Fruit fly (Drosophila melanogaster) whole organism, wandering third instar larva: ENCODE data around the gene Nup358.

Experiments used
- Abd-B ChIP-seq: fragments of >200 bp; optimal IDR thresholded peaks from 2 replicates; lab custom pipeline; 2017; ENCODE audit warnings: missing biosample characterization, missing genetic modification characterization
- CG32264 ChIP-seq: fragments of 200-800 bp; sonication (Bioruptor generic); optimal IDR thresholded peaks from 2 replicates; lab custom pipeline; 2016; ENCODE audit warnings: missing biosample characterization, missing genetic modification characterization
- CG9705 ChIP-seq: fragments of 200-800 bp; sonication (Bioruptor generic); optimal IDR thresholded peaks from 2 replicates; lab custom pipeline; 2018; ENCODE audit warnings: missing biosample characterization, mild to moderate bottlenecking, missing genetic modification characterization
- CrebA ChIP-seq: fragments of 200-800 bp; sonication (Bioruptor generic); optimal IDR thresholded peaks from 2 replicates; lab custom pipeline; 2016; ENCODE audit warnings: missing biosample characterization, mild to moderate bottlenecking, missing genetic modification characterization, borderline replicate concordance
- Dfd ChIP-seq: fragments of >200 bp; optimal IDR thresholded peaks from 2 replicates; lab custom pipeline; 2017; ENCODE audit warnings: missing biosample characterization, missing genetic modification characterization
- Dif ChIP-seq: fragments of 200-275, 200-300 bp; sonication (Bioruptor generic); optimal IDR thresholded peaks from 2 replicates; lab custom pipeline; 2018; ENCODE audit warnings: missing biosample characterization, missing genetic modification characterization; ENCODE audit not compliant: partially characterized antibody
- GATAd ChIP-seq: sonication (Bioruptor generic); optimal IDR thresholded peaks from 2 replicates; lab custom pipeline; 2016; ENCODE audit warnings: missing biosample characterization, missing genetic modification characterization
- Hnf4 ChIP-seq: fragments of 200-800 bp; sonication (Bioruptor generic); optimal IDR thresholded peaks from 2 replicates; lab custom pipeline; 2016; ENCODE audit warnings: missing biosample characterization, mild to moderate bottlenecking, missing genetic modification characterization
- Jra ChIP-seq: sonication (Bioruptor generic); optimal IDR thresholded peaks from 2 replicates; lab custom pipeline; 2016; ENCODE audit warnings: missing biosample characterization, missing genetic modification characterization
- Myc ChIP-seq: fragments of >200 bp; optimal IDR thresholded peaks from 2 replicates; lab custom pipeline; 2017
- N ChIP-seq: fragments of >200 bp; optimal IDR thresholded peaks from 2 replicates; lab custom pipeline; 2018; ENCODE audit warnings: missing biosample characterization, missing external identifiers, missing genetic modification characterization
- OdsH ChIP-seq: fragments of 200-800 bp; sonication (Bioruptor generic); optimal IDR thresholded peaks from 2 replicates; lab custom pipeline; 2016; ENCODE audit warnings: missing biosample characterization, mild to moderate bottlenecking, missing genetic modification characterization
- Rel ChIP-seq, 2 experiments: fragments of 200-800 bp; sonication (Bioruptor generic) in 1 of 2; optimal IDR thresholded peaks; 2 replicates in 1 of 2; 3 replicates in 1 of 2; lab custom pipeline; 2016 to 2019; ENCODE audit warnings: mild to moderate bottlenecking in 2 of 2, missing biosample characterization in 2 of 2, missing genetic modification characterization in 2 of 2, moderate library complexity in 1 of 2
- Vsx2 ChIP-seq: fragments of 200-300, 225-300 bp; sonication (Bioruptor generic); optimal IDR thresholded peaks from 2 replicates; lab custom pipeline; 2018; ENCODE audit warnings: missing biosample characterization, missing genetic modification characterization; ENCODE audit not compliant: partially characterized antibody
- br ChIP-seq: fragments of 200-800 bp; sonication (Bioruptor generic); optimal IDR thresholded peaks from 2 replicates; lab custom pipeline; 2016; ENCODE audit warnings: missing biosample characterization, missing genetic modification characterization
- brk ChIP-seq: fragments of 200-800 bp; sonication (Bioruptor generic); optimal IDR thresholded peaks from 2 replicates; lab custom pipeline; 2016; ENCODE audit warnings: missing biosample characterization, mild to moderate bottlenecking, missing genetic modification characterization
- dmrt93B ChIP-seq: fragments of 200-800 bp; sonication (Bioruptor generic); optimal IDR thresholded peaks from 2 replicates; lab custom pipeline; 2018; ENCODE audit warnings: missing biosample characterization, mild to moderate bottlenecking, missing genetic modification characterization
- dsf ChIP-seq: sonication (Bioruptor generic); optimal IDR thresholded peaks from 2 replicates; lab custom pipeline; 2016; ENCODE audit warnings: missing biosample characterization, missing genetic modification characterization, borderline replicate concordance
- ey ChIP-seq: fragments of 200-800 bp; sonication (Bioruptor generic); optimal IDR thresholded peaks from 2 replicates; lab custom pipeline; 2016; ENCODE audit warnings: missing biosample characterization, missing genetic modification characterization
- foxo ChIP-seq, 2 experiments: fragments of 200-800 bp; sonication (Bioruptor generic); optimal IDR thresholded peaks; 2 replicates in 1 of 2; 3 replicates in 1 of 2; lab custom pipeline; 2016 to 2017; ENCODE audit warnings: missing biosample characterization in 2 of 2, missing genetic modification characterization in 2 of 2
- h ChIP-seq: fragments of 200-800 bp; sonication (Bioruptor generic); optimal IDR thresholded peaks from 3 replicates; lab custom pipeline; 2016; ENCODE audit warnings: missing biosample characterization, mild to moderate bottlenecking, missing genetic modification characterization
- jim ChIP-seq: fragments of 175-275, 200-325 bp; sonication (Bioruptor generic); optimal IDR thresholded peaks from 2 replicates; lab custom pipeline; 2016; ENCODE audit warnings: missing biosample characterization, mild to moderate bottlenecking, missing genetic modification characterization
- lola ChIP-seq: fragments of >200 bp; optimal IDR thresholded peaks from 2 replicates; lab custom pipeline; 2017; ENCODE audit warnings: missing biosample characterization, missing genetic modification characterization
- pan ChIP-seq: fragments of >200 bp; optimal IDR thresholded peaks from 2 replicates; lab custom pipeline; 2017
- rgr ChIP-seq: fragments of 200-800 bp; sonication (Bioruptor generic); optimal IDR thresholded peaks from 3 replicates; lab custom pipeline; 2016; ENCODE audit warnings: missing biosample characterization, mild to moderate bottlenecking, missing genetic modification characterization
- sage ChIP-seq: fragments of 200-800 bp; sonication (Bioruptor generic); optimal IDR thresholded peaks from 2 replicates; lab custom pipeline; 2016; ENCODE audit warnings: missing biosample characterization, mild to moderate bottlenecking, missing genetic modification characterization
- tai ChIP-seq: sonication (Bioruptor generic); optimal IDR thresholded peaks from 2 replicates; lab custom pipeline; 2016; ENCODE audit warnings: missing biosample characterization, missing genetic modification characterization
- usp ChIP-seq: fragments of >200 bp; optimal IDR thresholded peaks from 2 replicates; lab custom pipeline; 2017; ENCODE audit warnings: missing biosample characterization, missing genetic modification characterization
- woc ChIP-seq: sonication (Bioruptor generic); optimal IDR thresholded peaks from 2 replicates; lab custom pipeline; 2016; ENCODE audit warnings: missing biosample characterization, mild to moderate bottlenecking, missing genetic modification characterization

The Nup358 gene

DNA sequence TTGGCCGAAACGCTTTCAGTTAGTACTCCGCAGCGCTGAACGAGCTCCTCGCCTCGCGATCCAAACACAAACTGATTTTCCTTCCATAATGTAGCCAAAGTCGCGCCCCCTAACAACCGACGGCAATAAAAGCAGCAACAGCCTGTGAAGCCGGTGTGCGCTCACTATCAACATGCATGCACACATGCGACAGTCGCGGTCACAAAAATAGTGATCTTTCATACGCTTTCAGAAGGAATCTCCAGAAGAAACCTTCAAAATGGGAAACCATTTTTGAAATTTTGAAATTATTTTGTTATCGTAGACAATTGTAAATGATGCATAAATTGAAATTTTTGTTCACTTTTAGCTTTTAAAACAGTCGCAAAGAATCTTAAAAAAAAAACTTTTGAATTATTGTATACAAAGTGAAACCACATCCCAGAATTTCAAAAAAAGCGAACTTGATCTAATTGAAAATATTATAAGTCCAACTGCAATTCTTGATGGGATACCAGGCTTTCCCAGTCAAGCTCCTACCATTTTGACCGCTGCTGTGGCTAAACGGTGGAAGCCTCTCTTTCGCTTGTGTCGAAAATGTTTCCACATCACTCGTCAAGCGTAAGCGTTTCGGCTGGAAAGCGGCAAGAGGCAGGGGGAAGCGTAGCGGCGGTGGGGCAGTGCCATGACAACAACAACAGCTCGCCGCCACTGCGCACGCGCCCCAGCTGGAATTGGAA is 16.7 kb upstream of the Nup358 start, which contains the start of gene Cad96Cb (continued):
- no peak for TF ChIP-seq Dif (GFP tag; lab: Kevin White, UChicago)
- TF ChIP-seq Abd-B (GFP tag; lab: Kevin White, UChicago) = no peak
- TF ChIP-seq Hnf4 (GFP tag; lab: Kevin White, UChicago) = peak; percentile 53
- peak; percentile 84 for TF ChIP-seq rgr (GFP tag; lab: Kevin White, UChicago)
- TF ChIP-seq Dfd (GFP tag; lab: Kevin White, UChicago) = no peak
- TF ChIP-seq foxo (GFP tag; optimal IDR thresholded peaks at IDR 0.05; lab: Kevin White, UChicago) = peak in 1 of 2 experiments; percentile 89
- no peak for TF ChIP-seq Vsx2
- peak; percentile 47 for TF ChIP-seq sage

DNA sequence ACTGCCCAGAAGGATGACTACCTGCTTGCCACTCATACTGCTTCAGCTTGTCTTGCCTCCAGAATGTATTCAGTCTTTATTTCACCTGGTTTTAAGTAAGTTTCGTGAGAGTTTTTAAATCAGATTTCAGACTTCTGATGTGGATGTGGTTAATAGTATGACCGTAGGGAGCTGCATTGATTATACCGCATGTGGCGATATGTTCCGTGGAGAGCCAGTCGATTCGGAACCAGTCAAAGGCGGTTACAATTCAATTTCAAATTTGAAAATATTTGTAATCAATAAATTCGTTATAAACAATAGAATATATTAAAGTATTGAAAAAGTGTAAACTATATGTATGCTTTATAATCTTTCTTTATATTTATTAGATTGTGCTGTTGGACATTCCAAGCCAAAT is 13.8 kb upstream of the Nup358 start, which contains the start of gene Sil1:
TSS of gene Sil1 (minus strand) at position 168 of the 400 bp plus-strand sequence.
- no peak for TF ChIP-seq foxo (GFP tag; optimal IDR thresholded peaks at IDR 0.05; lab: Kevin White, UChicago)
- no peak for TF ChIP-seq pan
- TF ChIP-seq dsf (GFP tag; lab: Kevin White, UChicago) = no peak
- no peak for TF ChIP-seq usp (GFP tag; lab: Kevin White, UChicago)
- TF ChIP-seq h (GFP tag; lab: Kevin White, UChicago) = no peak
- TF ChIP-seq rgr (GFP tag; lab: Kevin White, UChicago) = peak; percentile 10
- no peak for TF ChIP-seq br (GFP tag; lab: Kevin White, UChicago)

DNA sequence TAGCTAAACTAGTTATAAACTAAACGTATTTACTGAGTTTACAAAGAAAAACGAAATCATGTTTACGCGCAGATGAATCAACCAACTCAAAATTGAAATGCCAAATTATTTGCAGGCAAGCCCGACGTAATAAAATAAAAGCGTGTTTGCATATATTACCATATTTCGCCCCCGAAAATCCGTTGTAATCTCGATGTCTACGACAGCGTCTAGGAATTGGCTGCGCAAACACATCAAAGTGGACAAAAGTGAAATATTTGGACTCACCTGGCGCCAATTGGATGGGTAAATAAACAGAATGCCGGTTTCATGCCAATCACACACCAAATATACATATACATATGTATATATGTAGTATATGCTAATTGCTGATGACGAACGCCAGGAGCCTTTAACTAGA is 13.0 kb upstream of the Nup358 start:
- TF ChIP-seq N = no peak
- TF ChIP-seq CG9705 (GFP tag; lab: Kevin White, UChicago) = no peak
- TF ChIP-seq brk (GFP tag; lab: Kevin White, UChicago) = no peak
- no peak for TF ChIP-seq pan
- no peak for TF ChIP-seq GATAd (GFP tag; lab: Kevin White, UChicago)
- no peak for TF ChIP-seq Dif (GFP tag; lab: Kevin White, UChicago)
- TF ChIP-seq woc (GFP tag; lab: Kevin White, UChicago) = no peak
- no peak for TF ChIP-seq jim (GFP tag; lab: Kevin White, UChicago)

DNA sequence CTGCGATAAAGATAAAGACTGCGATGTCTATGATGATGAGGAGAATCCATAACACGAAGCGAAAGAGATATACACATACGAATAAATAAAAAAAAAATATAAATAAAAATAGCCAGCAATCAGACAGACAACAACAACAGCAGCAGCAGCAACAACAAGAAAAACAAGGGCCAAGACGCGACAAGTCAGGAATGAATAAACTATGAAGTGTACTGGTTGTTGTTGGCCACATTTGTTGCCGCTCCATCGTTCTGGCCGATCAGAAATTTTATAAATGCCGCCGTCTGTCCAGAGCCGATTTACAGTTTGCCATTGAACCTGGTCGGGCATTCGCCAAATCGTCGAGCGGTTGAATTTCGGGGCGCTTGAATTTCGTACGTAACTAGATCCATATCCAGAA is 11.8 kb upstream of the Nup358 start, which contains the start of gene Jhbp7:
TSS of gene Jhbp7 (plus strand) at position 301 of the 400 bp plus-strand sequence.
- TF ChIP-seq ey (GFP tag; lab: Kevin White, UChicago) (no peak), woc (GFP tag; lab: Kevin White, UChicago) (no peak), CrebA (GFP tag; lab: Kevin White, UChicago) (no peak), Myc (lab: Kevin White, UChicago) (no peak), dmrt93B (no peak), tai (GFP tag; lab: Kevin White, UChicago) (no peak), Jra (GFP tag; lab: Kevin White, UChicago) (no peak), lola (GFP tag; lab: Kevin White, UChicago) (no peak), Hnf4 (GFP tag; lab: Kevin White, UChicago) (no peak)

DNA sequence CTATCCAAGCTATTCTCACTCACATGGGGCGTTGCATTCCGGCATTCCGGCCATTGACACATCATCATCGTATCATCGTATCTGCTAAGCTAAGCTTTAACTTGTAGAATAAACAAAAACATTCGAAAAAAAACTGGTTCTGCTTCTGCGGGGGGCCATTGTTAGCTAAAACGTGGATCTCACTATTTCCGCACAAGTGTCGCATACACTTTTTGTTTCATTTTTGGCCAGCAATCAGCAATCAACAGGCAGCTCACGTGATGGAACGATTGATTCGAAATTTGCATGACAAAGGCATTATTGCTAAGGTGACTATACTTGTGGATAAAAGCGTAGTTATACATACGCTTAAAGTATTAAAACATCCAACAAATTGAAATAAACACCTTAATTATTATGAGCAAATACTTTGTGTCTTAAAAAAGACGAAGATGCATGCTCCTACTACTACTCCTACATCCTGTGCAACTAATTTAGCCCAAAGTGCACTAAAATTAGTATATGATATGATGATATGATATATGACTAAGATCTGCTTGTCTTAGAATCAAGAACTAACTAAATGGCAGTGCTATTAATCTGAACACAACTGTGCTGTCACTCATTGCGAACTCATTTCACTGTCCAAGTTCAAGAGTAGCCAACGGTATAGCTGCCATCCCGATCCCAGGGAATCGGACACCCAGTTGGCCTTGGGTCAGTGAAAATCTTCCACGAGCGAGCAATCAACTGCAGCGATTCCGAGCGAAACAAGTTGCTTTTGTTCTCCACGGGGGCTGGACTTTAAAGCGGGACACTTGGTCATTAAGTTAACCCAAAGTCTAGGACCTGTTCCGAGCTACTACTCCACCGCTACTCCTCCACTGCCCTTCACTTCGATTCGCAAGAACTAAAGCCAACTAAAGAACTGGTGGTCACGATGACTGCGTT is 10.1 kb upstream of the Nup358 start:
- TF ChIP-seq Hnf4 (GFP tag; lab: Kevin White, UChicago) = no peak
- no peak for TF ChIP-seq OdsH (GFP tag; lab: Kevin White, UChicago)
- no peak for TF ChIP-seq Rel (GFP tag; optimal IDR thresholded peaks at IDR 0.05; lab: Kevin White, UChicago)
- TF ChIP-seq Rel (tag; optimal IDR thresholded peaks at IDR 0.05; lab: Kevin White, UChicago) = no peak
- TF ChIP-seq brk (GFP tag; lab: Kevin White, UChicago) = no peak
- TF ChIP-seq CG32264 = no peak
- no peak for TF ChIP-seq dmrt93B
- TF ChIP-seq Vsx2 = no peak
- TF ChIP-seq Myc (lab: Kevin White, UChicago) = no peak
